Worm (Caenorhabditis elegans): Measurements from ENCODE around the gene C11D2.7.

Gene C11D2.7

DNA sequence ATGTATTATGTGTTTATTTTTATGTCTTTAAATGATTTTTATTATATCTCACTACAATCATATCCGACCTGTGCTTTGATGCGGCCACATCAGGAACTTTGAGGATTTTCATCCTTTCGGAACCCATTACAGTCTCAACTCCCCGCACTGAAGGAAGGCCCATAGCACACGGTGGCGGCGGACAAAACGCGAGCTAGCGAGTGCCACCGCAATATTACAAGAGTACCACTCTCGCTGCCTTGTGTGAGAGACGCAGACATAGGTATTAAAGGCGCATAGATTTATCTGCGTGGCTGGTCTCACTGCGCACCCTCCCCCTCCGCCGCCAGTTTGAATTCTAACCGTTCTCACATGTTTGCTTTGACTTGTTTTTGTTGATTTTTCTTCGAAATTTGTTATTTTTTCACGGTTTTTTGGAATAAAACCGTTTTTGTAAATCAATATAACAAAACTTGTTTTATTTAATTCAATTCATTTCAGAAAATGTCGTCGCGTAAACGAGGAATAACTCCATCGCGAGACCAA, 37.4 kb downstream of the C11D2.7 start, which contains the start of gene zen-4 (continued):
- TF ChIP-seq snpc-1.2 (GFP tag; IDR thresholded peaks at IDR 0.05) (peak; percentile 100), nhr-48 (tag; optimal IDR thresholded peaks at IDR 0.05) (peak; percentile 19), madf-5 (GFP tag; IDR thresholded peaks at IDR 0.05) (0 out of 4 replicates have a peak, but pooled peaks have one; percentile 50 to 53), nhr-10 (tag; optimal IDR thresholded peaks at IDR 0.05) (no peak), zfp-3 (GFP tag; conservative IDR thresholded peaks at IDR 0.05) (0 out of 2 replicates have a peak, but pooled peaks have one; percentile 27), pha-4 (GFP tag; IDR thresholded peaks at IDR 0.05) (peak; percentile 55; the same call in 1 of the 2 replicates), pha-4 (tag; optimal IDR thresholded peaks at IDR 0.05) (no peak), fkh-10 (GFP tag; optimal IDR thresholded peaks at IDR 0.05) (no peak), nhr-6 (tag; optimal IDR thresholded peaks at IDR 0.05) (peak; percentile 58), mdt-29 (GFP tag; IDR thresholded peaks at IDR 0.05) (peak; percentile 90), dve-1 (tag; optimal IDR thresholded peaks at IDR 0.05; ENCODE audit: insufficient read depth) (peak; percentile 48), egl-27 (tag; optimal IDR thresholded peaks at IDR 0.05) (no peak)

DNA sequence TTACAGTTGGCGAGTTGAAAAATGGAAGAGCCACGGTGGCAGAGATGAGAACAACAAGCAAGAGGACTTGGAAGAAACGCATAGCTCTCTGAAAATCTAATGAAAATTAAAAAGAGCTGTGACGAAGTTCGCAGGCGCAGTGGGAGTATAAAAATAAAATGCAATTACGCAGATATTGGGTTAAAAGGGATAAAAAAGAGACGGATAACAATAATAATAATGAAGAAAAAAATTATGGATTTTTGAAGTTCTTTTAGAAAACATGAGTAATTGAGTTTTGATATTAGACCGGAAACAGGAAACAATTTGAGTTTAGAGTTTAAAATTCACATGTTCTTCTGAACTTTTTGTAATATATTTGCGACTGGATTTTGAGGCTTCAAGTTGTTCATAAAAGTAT, 42.9 kb downstream of the C11D2.7 start, which contains the start of gene M03D4.3:
M03D4.3 (minus strand) TSS at position 101 of the 400 bp plus-strand sequence.
- TF ChIP-seq cey-2 (tag; optimal IDR thresholded peaks at IDR 0.05; ENCODE audit: borderline replicate concordance, insufficient read depth) (no peak), lin-15B (tag; optimal IDR thresholded peaks at IDR 0.05) (no peak), D1046.2 (GFP tag; IDR thresholded peaks at IDR 0.05) (no peak), set-16 (GFP tag; IDR thresholded peaks at IDR 0.05) (no peak), Y5F2A.4 (GFP tag; optimal IDR thresholded peaks at IDR 0.05) (no peak), vab-7 (GFP tag; IDR thresholded peaks at IDR 0.05) (no peak)

DNA sequence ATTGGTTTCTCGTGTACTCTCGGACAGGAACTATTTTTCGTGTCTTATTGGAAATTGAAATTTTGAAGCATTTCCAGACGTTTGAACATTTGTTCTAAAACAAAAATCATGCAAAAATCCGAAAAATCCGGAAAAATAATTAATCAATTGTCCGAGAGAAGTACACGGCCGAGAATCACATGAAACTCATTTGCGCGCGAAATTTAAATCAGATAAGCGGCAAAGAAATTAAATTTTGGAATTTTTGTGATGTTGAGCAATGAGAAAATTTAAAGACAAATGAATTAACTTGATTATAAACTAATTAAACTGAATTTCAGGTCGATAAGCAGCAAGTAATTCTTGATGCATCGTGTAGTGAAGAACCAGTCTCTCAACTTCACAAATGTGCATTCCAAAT, 46.5 kb downstream of the C11D2.7 start:
- no peak for TF ChIP-seq mxl-2 (GFP tag; conservative IDR thresholded peaks at IDR 0.05)
- TF ChIP-seq daf-19 (GFP tag; conservative IDR thresholded peaks at IDR 0.05) = peak; percentile 61; the same call in 1 of the 2 replicates
